Worm (Caenorhabditis elegans) whole organism, L4 larva: Measurements from ENCODE around the gene ifbp-1.

Experiments
- D1046.2 ChIP-seq: fragments of 200-800 bp; sonication (Bioruptor generic); IDR thresholded peaks from 2 replicates; pipeline ENCODE4 v1.3.6; 2022; ENCODE audit warnings: missing genetic modification characterization, missing compliant biosample characterization
- F10B5.3 ChIP-seq: sonication (generic microtip); optimal IDR thresholded peaks from 2 replicates; lab custom pipeline; 2016; ENCODE audit warnings: mild to moderate bottlenecking, missing genetic modification characterization, missing compliant biosample characterization
- F37D6.2 ChIP-seq: sonication (generic microtip); optimal IDR thresholded peaks from 2 replicates; lab custom pipeline; 2016; ENCODE audit warnings: mild to moderate bottlenecking, missing genetic modification characterization, missing compliant biosample characterization
- T20F7.1 ChIP-seq: fragments of 200-800 bp; sonication (Bioruptor generic); optimal IDR thresholded peaks from 2 replicates; lab custom pipeline; 2018; ENCODE audit warnings: mild to moderate bottlenecking, missing genetic modification characterization, missing compliant biosample characterization
- ZK546.5 ChIP-seq, 2 experiments: sonication (generic microtip); optimal IDR thresholded peaks; 2 replicates each; lab custom pipeline; 2017; ENCODE audit warnings: missing biosample characterization in 2 of 2, missing genetic modification characterization in 2 of 2
- aha-1 ChIP-seq: fragments of 150-350 bp; peaks from one replicate; lab custom pipeline; 2014; ENCODE audit warnings: missing biosample characterization, missing genetic modification characterization
- arid-1 ChIP-seq: fragments of 200-800 bp; sonication (Bioruptor generic); conservative IDR thresholded peaks from 2 replicates; pipeline ENCODE4 v1.3.6; 2022; ENCODE audit warnings: missing genetic modification reagents, missing genetic modification characterization, missing compliant biosample characterization
- ceh-28 ChIP-seq: fragments of 150-350 bp; optimal IDR thresholded peaks from 2 replicates; lab custom pipeline; 2014; ENCODE audit warnings: missing biosample characterization, missing genetic modification reagents, missing genetic modification characterization
- ceh-44 ChIP-seq: fragments of 200-800 bp; sonication (Bioruptor generic); IDR thresholded peaks from 2 replicates; pipeline ENCODE4 v1.3.6; 2022; ENCODE audit warnings: missing genetic modification reagents, missing genetic modification characterization, missing compliant biosample characterization
- ces-1 ChIP-seq: fragments of 150-350 bp; sonication (generic microtip); optimal IDR thresholded peaks from 4 replicates; lab custom pipeline; 2014; ENCODE audit warnings: missing biosample characterization, missing genetic modification reagents, missing genetic modification characterization
- cey-2 ChIP-seq: sonication (generic microtip); optimal IDR thresholded peaks from 3 replicates; lab custom pipeline; 2017; ENCODE audit warnings: missing genetic modification characterization, mild to moderate bottlenecking, missing compliant biosample characterization, antibody characterized with exemption, borderline replicate concordance; ENCODE audit not compliant: insufficient read depth
- daf-16 ChIP-seq, 3 experiments: sonication (generic microtip); optimal IDR thresholded peaks; 2 replicates each; lab custom pipeline; 2016 to 2017; ENCODE audit warnings: missing genetic modification characterization in 3 of 3, missing genetic modification reagents in 3 of 3, mild to moderate bottlenecking in 2 of 3, missing compliant biosample characterization in 2 of 3, missing biosample characterization in 1 of 3, moderate library complexity in 1 of 3
- daf-19 ChIP-seq: fragments of 200-800 bp; sonication (Bioruptor generic); conservative IDR thresholded peaks from 2 replicates; pipeline ENCODE4 v1.3.6; 2022; ENCODE audit warnings: missing genetic modification characterization, missing compliant biosample characterization
- daf-8 ChIP-seq: fragments of 200-800 bp; sonication (Bioruptor generic); IDR thresholded peaks from 2 replicates; pipeline ENCODE4 v1.3.6; 2022; ENCODE audit warnings: missing genetic modification characterization, missing compliant biosample characterization
- dmd-6 ChIP-seq: fragments of 200-800 bp; sonication (Bioruptor generic); IDR thresholded peaks from 2 replicates; pipeline ENCODE4 v1.3.6; 2022; ENCODE audit warnings: missing genetic modification reagents, missing genetic modification characterization, missing compliant biosample characterization
- dve-1 ChIP-seq: sonication (generic microtip); optimal IDR thresholded peaks from 2 replicates; lab custom pipeline; 2017; ENCODE audit warnings: antibody characterized with exemption, mild to moderate bottlenecking, missing genetic modification characterization, missing compliant biosample characterization; ENCODE audit not compliant: insufficient read depth
- egl-27 ChIP-seq: sonication (generic microtip); optimal IDR thresholded peaks from 3 replicates; lab custom pipeline; 2017; ENCODE audit warnings: missing biosample characterization, missing genetic modification reagents, missing genetic modification characterization
- egl-43 ChIP-seq: fragments of 200-800 bp; sonication (Bioruptor generic); IDR thresholded peaks from 2 replicates; pipeline ENCODE4 v1.3.6; 2022; ENCODE audit warnings: missing genetic modification reagents, missing genetic modification characterization, missing compliant biosample characterization
- hlh-11 ChIP-seq: fragments of 200-800 bp; sonication (Bioruptor generic); optimal IDR thresholded peaks from 2 replicates; lab custom pipeline; 2018; ENCODE audit warnings: mild to moderate bottlenecking, missing genetic modification characterization, missing compliant biosample characterization
- lin-1 ChIP-seq: fragments of 200-800 bp; sonication (Bioruptor generic); IDR thresholded peaks from 2 replicates; pipeline ENCODE4 v1.3.6; 2022; ENCODE audit warnings: missing genetic modification reagents, missing genetic modification characterization, missing compliant biosample characterization
- lin-15B ChIP-seq: fragments of 150-350 bp; sonication (generic microtip); optimal IDR thresholded peaks from 3 replicates; lab custom pipeline; 2014; ENCODE audit warnings: missing biosample characterization, missing genetic modification characterization
- lin-39 ChIP-seq: fragments of 150-350 bp; optimal IDR thresholded peaks from 2 replicates; lab custom pipeline; 2014; ENCODE audit warnings: missing biosample characterization, missing genetic modification reagents, missing genetic modification characterization
- lsy-2 ChIP-seq, 2 experiments: fragments of 150-350 bp in 1 of 2; sonication (generic microtip) in 1 of 2; optimal IDR thresholded peaks; 2 replicates each; lab custom pipeline; 2014 to 2017; ENCODE audit warnings: missing biosample characterization in 2 of 2, missing genetic modification characterization in 2 of 2
- madf-5 ChIP-seq, 2 experiments: fragments of 200-800 bp; sonication (Bioruptor generic); IDR thresholded peaks; 2 replicates each; pipeline ENCODE4 v1.3.6; 2022; ENCODE audit warnings: missing compliant biosample characterization in 2 of 2, missing genetic modification characterization in 2 of 2
- madf-9 ChIP-seq: fragments of 200-800 bp; sonication (Bioruptor generic); conservative IDR thresholded peaks from 2 replicates; pipeline ENCODE4 v1.3.6; 2022; ENCODE audit warnings: missing genetic modification reagents, missing genetic modification characterization, missing compliant biosample characterization
- mep-1 ChIP-seq: fragments of 150-350 bp; sonication (generic microtip); optimal IDR thresholded peaks from 3 replicates; lab custom pipeline; 2014; ENCODE audit warnings: missing biosample characterization, missing genetic modification characterization
- mes-2 ChIP-seq: sonication (generic microtip); optimal IDR thresholded peaks from 2 replicates; lab custom pipeline; 2016; ENCODE audit warnings: missing genotype, mild to moderate bottlenecking, missing genetic modification characterization, missing compliant biosample characterization; ENCODE audit not compliant: poor library complexity, severe bottlenecking
- mxl-2 ChIP-seq: fragments of 200-800 bp; sonication (Bioruptor generic); conservative IDR thresholded peaks from 2 replicates; pipeline ENCODE4 v1.3.6; 2022; ENCODE audit warnings: missing genetic modification reagents, missing genetic modification characterization, missing compliant biosample characterization
- nhr-11 ChIP-seq: fragments of 150-350 bp; optimal IDR thresholded peaks from 2 replicates; lab custom pipeline; 2014; ENCODE audit warnings: missing biosample characterization, missing genetic modification characterization
- nhr-25 ChIP-seq: sonication (generic microtip); optimal IDR thresholded peaks from 2 replicates; lab custom pipeline; 2017; ENCODE audit warnings: missing genetic modification characterization, mild to moderate bottlenecking, missing compliant biosample characterization, antibody characterized with exemption, moderate library complexity, borderline replicate concordance; ENCODE audit not compliant: insufficient read depth
- nhr-28 ChIP-seq: fragments of 150-350 bp; optimal IDR thresholded peaks from 2 replicates; lab custom pipeline; 2014; ENCODE audit warnings: missing biosample characterization, missing genetic modification characterization
- nhr-42 ChIP-seq: fragments of 200-800 bp; sonication (Bioruptor generic); IDR thresholded peaks from 2 replicates; pipeline ENCODE4 v1.3.6; 2022; ENCODE audit warnings: missing genetic modification characterization, missing compliant biosample characterization
- nhr-48 ChIP-seq: sonication (generic microtip); optimal IDR thresholded peaks from 2 replicates; lab custom pipeline; 2016; ENCODE audit warnings: mild to moderate bottlenecking, missing genetic modification characterization, missing compliant biosample characterization
- php-3 ChIP-seq: fragments of 200-800 bp; sonication (Bioruptor generic); IDR thresholded peaks from 2 replicates; pipeline ENCODE4 v1.3.6; 2022; ENCODE audit warnings: missing genetic modification reagents, missing genetic modification characterization, missing compliant biosample characterization
- pqm-1 ChIP-seq: sonication (generic microtip); optimal IDR thresholded peaks from 2 replicates; lab custom pipeline; 2017; ENCODE audit warnings: missing biosample characterization, missing genetic modification characterization
- rbr-2 ChIP-seq: sonication (generic microtip); optimal IDR thresholded peaks from 2 replicates; lab custom pipeline; 2016; ENCODE audit warnings: missing genotype, missing genetic modification characterization, missing compliant biosample characterization
- unc-62 ChIP-seq, 3 experiments: fragments of 150-350 bp in 1 of 3; sonication (generic microtip); optimal IDR thresholded peaks in 2 of 3; peaks in 1 of 3; 1 replicate in 1 of 3; 2 replicates in 2 of 3; lab custom pipeline; 2014 to 2017; ENCODE audit warnings: missing biosample characterization in 3 of 3, missing genetic modification characterization in 3 of 3, missing genetic modification reagents in 3 of 3, missing genotype in 1 of 3
- vab-7 ChIP-seq: fragments of 200-800 bp; sonication (Bioruptor generic); IDR thresholded peaks from 2 replicates; pipeline ENCODE4 v1.3.6; 2022; ENCODE audit warnings: missing genetic modification reagents, missing genetic modification characterization, missing compliant biosample characterization
- zag-1 ChIP-seq: fragments of 150-350 bp; optimal IDR thresholded peaks from 2 replicates; lab custom pipeline; 2014; ENCODE audit warnings: missing biosample characterization, missing genetic modification characterization
- zip-2 ChIP-seq: fragments of 150-350 bp; optimal IDR thresholded peaks from 2 replicates; lab custom pipeline; 2014; ENCODE audit warnings: missing biosample characterization, missing genetic modification characterization

The ifbp-1 gene

ce11 chrV:13330919-13331318, 49.1 kb downstream of the ifbp-1 start, which contains the start of gene nhr-129:
TSS of gene nhr-129 (minus strand) at chrV:13331019.
- TF ChIP-seq dmd-6 (GFP tag; lab: Robert Waterston, UW): no peak
- no peak for TF ChIP-seq rbr-2
- TF ChIP-seq madf-9 (GFP tag; lab: Robert Waterston, UW): no peak
- TF ChIP-seq ceh-28: no peak
- TF ChIP-seq F37D6.2 (tag; lab: Kevin White, UChicago): no peak
- no peak for TF ChIP-seq nhr-25 (tag; lab: Kevin White, UChicago)
- no peak for TF ChIP-seq daf-19 (GFP tag; lab: Robert Waterston, UW)
- no peak for TF ChIP-seq hlh-11 (tag; lab: Kevin White, UChicago)
- no peak for TF ChIP-seq T20F7.1
- no peak for TF ChIP-seq mep-1
- TF ChIP-seq dve-1 (tag; lab: Kevin White, UChicago): no peak
- no peak for TF ChIP-seq zag-1 (tag; lab: Kevin White, UChicago)
- TF ChIP-seq nhr-11 (tag; lab: Kevin White, UChicago): no peak

ce11 chrV:13327463-13327862, 52.6 kb downstream of the ifbp-1 start, which contains the start of gene str-37:
TSS of gene str-37 (plus strand) at chrV:13327763.
- TF ChIP-seq ZK546.5 (tag; optimal IDR thresholded peaks at IDR 0.05; lab: Kevin White, UChicago): no peak
- no peak for TF ChIP-seq egl-43 (GFP tag; lab: Robert Waterston, UW)
- no peak for TF ChIP-seq lin-1 (GFP tag; lab: Robert Waterston, UW)
- TF ChIP-seq nhr-28 (tag; lab: Kevin White, UChicago): no peak
- TF ChIP-seq nhr-42 (GFP tag; lab: Robert Waterston, UW): no peak
- TF ChIP-seq nhr-48 (tag; lab: Kevin White, UChicago): no peak
- TF ChIP-seq egl-27 (tag; lab: Kevin White, UChicago): no peak
- TF ChIP-seq lsy-2 (tag; optimal IDR thresholded peaks at IDR 0.05; lab: Kevin White, UChicago): no peak
- TF ChIP-seq lin-39 (tag; lab: Kevin White, UChicago): no peak
- no peak for TF ChIP-seq mxl-2 (GFP tag; lab: Robert Waterston, UW)
- TF ChIP-seq ceh-44: no peak
- TF ChIP-seq D1046.2: no peak
- TF ChIP-seq mep-1: no peak
- no peak for TF ChIP-seq hlh-11 (tag; lab: Kevin White, UChicago)
- TF ChIP-seq F10B5.3 (tag; lab: Kevin White, UChicago): no peak

DNA sequence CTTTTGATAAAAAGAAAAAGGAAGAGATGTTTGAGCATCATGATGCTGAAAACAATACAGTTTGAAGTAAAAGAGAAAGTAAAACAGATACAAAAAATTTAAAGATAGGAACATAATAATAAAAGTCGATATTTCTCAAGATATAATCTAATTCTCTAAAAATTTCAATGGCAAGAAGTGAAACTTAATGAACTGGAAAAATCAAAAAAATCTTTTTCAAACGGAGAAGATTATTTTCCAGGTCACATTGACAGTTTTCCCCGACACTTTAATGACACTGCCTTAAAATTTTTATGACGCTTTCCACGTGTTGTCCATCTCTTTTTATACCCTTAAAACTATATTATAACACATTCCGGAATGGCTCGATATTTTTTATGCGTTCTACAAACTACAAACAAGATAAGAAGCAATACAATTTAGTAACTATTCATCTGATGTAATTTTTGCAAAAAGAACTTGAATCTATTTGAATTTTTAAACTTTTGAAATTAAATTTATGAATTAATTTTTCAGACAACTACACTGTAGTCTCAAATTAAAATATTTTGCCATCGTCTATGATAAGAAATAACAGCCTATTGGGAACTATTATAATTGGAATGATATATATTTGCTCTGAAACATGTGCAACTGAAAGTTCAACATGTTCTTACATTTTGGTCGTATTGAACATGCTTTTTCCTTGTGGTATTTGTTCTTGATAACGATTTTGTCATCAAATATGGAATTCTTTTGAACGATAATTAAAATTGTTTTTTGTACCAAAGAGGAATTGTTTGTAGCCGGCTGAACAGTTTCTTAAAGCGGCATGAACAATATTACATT, 54.9 kb downstream of the ifbp-1 start, which contains the start of gene C50B6.7:
TSS of gene C50B6.7 (minus strand) at position 51 of the 828 bp plus-strand sequence.
- TF ChIP-seq mes-2 (tag; lab: Kevin White, UChicago): no peak
- no peak for TF ChIP-seq vab-7 (GFP tag; lab: Robert Waterston, UW)
- no peak for TF ChIP-seq madf-5 (GFP tag; IDR thresholded peaks at IDR 0.05; lab: Robert Waterston, UW)
- no peak for TF ChIP-seq rbr-2
- no peak for TF ChIP-seq arid-1 (GFP tag; lab: Robert Waterston, UW)
- no peak for TF ChIP-seq daf-8 (GFP tag; lab: Robert Waterston, UW)
- no peak for TF ChIP-seq lsy-2 (tag; optimal IDR thresholded peaks at IDR 0.05; lab: Kevin White, UChicago)
- peak; percentile 48 for TF ChIP-seq dmd-6 (GFP tag; lab: Robert Waterston, UW)
- TF ChIP-seq nhr-28 (tag; lab: Kevin White, UChicago): peak; percentile 2
- no peak for TF ChIP-seq lin-15B
- no peak for TF ChIP-seq cey-2 (tag; lab: Kevin White, UChicago)
- peak; percentile 9 for TF ChIP-seq nhr-48 (tag; lab: Kevin White, UChicago)
- no peak for TF ChIP-seq zip-2 (tag; lab: Kevin White, UChicago)
- TF ChIP-seq unc-62 (GFP tag; optimal IDR thresholded peaks at IDR 0.05 in 1 of 2; lab: Kevin White, UChicago): peak in 1 of 2 experiments; percentile 3
- no peak for TF ChIP-seq unc-62 (tag; optimal IDR thresholded peaks at IDR 0.05; lab: Kevin White, UChicago)
- no peak for TF ChIP-seq ces-1
- TF ChIP-seq php-3 (GFP tag; lab: Robert Waterston, UW): peak; percentile 90
- TF ChIP-seq aha-1 (tag; lab: Kevin White, UChicago): peak; percentile 56
- peak; percentile 22 for TF ChIP-seq pqm-1 (tag; lab: Kevin White, UChicago)
- peak; percentile 11 for TF ChIP-seq dve-1 (tag; lab: Kevin White, UChicago)
- no peak for TF ChIP-seq daf-16 (GFP tag; optimal IDR thresholded peaks at IDR 0.05; lab: Kevin White, UChicago)
- peak; percentile 52 for TF ChIP-seq daf-16 (tag; optimal IDR thresholded peaks at IDR 0.05; lab: Kevin White, UChicago)
